Worm (Caenorhabditis elegans) whole organism, young adult: ENCODE data around the gene Y57G11C.42.
A peak's percentile ranks its signal among the peaks of the same experiment; 100 is the strongest.

Source experiments
- B0019.2 ChIP-seq: fragments of 200-800 bp; sonication (Bioruptor generic); conservative IDR thresholded peaks from 2 replicates; pipeline ENCODE4 v1.3.6; 2022; ENCODE audit warnings: missing genetic modification reagents, missing genetic modification characterization, missing compliant biosample characterization
- B0261.1 ChIP-seq: sonication (generic microtip); optimal IDR thresholded peaks from 2 replicates; lab custom pipeline; 2016; ENCODE audit warnings: mild to moderate bottlenecking, missing genetic modification characterization, moderate library complexity, missing compliant biosample characterization
- C06A6.2 ChIP-seq: fragments of 200-800 bp; sonication (Bioruptor generic); conservative IDR thresholded peaks from 2 replicates; pipeline ENCODE4 v1.3.6; 2022; ENCODE audit warnings: missing genetic modification characterization, missing compliant biosample characterization
- F37B4.10 ChIP-seq: fragments of 200-800 bp; sonication (Bioruptor generic); IDR thresholded peaks from 2 replicates; pipeline ENCODE4 v1.3.6; 2022; ENCODE audit warnings: missing genetic modification characterization, missing compliant biosample characterization
- F57A8.1 ChIP-seq: fragments of 200-800 bp; sonication (Bioruptor generic); optimal IDR thresholded peaks from 2 replicates; lab custom pipeline; 2018; ENCODE audit warnings: mild to moderate bottlenecking, missing genetic modification characterization, moderate library complexity, missing compliant biosample characterization
- T07F8.4 ChIP-seq: sonication (generic microtip); optimal IDR thresholded peaks from 2 replicates; lab custom pipeline; 2016; ENCODE audit warnings: mild to moderate bottlenecking, missing genetic modification characterization, moderate library complexity, missing compliant biosample characterization
- Y53G8AR.9 ChIP-seq: fragments of 200-800 bp; sonication (Bioruptor generic); conservative IDR thresholded peaks from 2 replicates; pipeline ENCODE4 v1.3.6; 2022; ENCODE audit warnings: missing genetic modification reagents, missing genetic modification characterization, missing compliant biosample characterization
- akir-1 ChIP-seq: fragments of 200-800 bp; sonication (Bioruptor generic); optimal IDR thresholded peaks from 2 replicates; lab custom pipeline; 2018; ENCODE audit warnings: mild to moderate bottlenecking, missing genetic modification characterization, moderate library complexity, missing compliant biosample characterization
- ama-1 ChIP-seq, 3 experiments: fragments of 150-350 bp in 1 of 3; sonication (generic microtip) in 2 of 3; optimal IDR thresholded peaks; 2 replicates each; lab custom pipeline; 2014 to 2018; ENCODE audit warnings: missing biosample characterization in 2 of 3, missing genetic modification characterization in 2 of 3, missing genetic modification reagents in 2 of 3
- athp-1 ChIP-seq: sonication (generic microtip); optimal IDR thresholded peaks from 2 replicates; lab custom pipeline; 2017; ENCODE audit warnings: mild to moderate bottlenecking, missing genetic modification characterization, missing compliant biosample characterization
- attf-3 ChIP-seq: fragments of 200-800 bp; sonication (Bioruptor generic); conservative IDR thresholded peaks from 2 replicates; pipeline ENCODE4 v1.3.6; 2022; ENCODE audit warnings: missing genetic modification reagents, missing genetic modification characterization, missing compliant biosample characterization
- attf-5 ChIP-seq: fragments of 200-800 bp; sonication (Bioruptor generic); optimal IDR thresholded peaks from 2 replicates; lab custom pipeline; 2018; ENCODE audit warnings: mild to moderate bottlenecking, missing genetic modification characterization, missing compliant biosample characterization
- bed-1 ChIP-seq: fragments of 200-800 bp; sonication (Bioruptor generic); IDR thresholded peaks from 2 replicates; pipeline ENCODE4 v1.3.6; 2022; ENCODE audit warnings: missing genetic modification reagents, missing genetic modification characterization, missing compliant biosample characterization
- bed-2 ChIP-seq: fragments of 200-800 bp; sonication (Bioruptor generic); IDR thresholded peaks from 2 replicates; pipeline ENCODE4 v1.3.6; 2022; ENCODE audit warnings: missing genetic modification reagents, missing genetic modification characterization, missing compliant biosample characterization
- cebp-2 ChIP-seq: fragments of 200-800 bp; sonication (Bioruptor generic); IDR thresholded peaks from 2 replicates; pipeline ENCODE4 v1.3.6; 2022; ENCODE audit warnings: missing genetic modification characterization, missing compliant biosample characterization
- ceh-100 ChIP-seq: fragments of 200-800 bp; sonication (Bioruptor generic); IDR thresholded peaks from 2 replicates; pipeline ENCODE4 v1.3.6; 2022; ENCODE audit warnings: missing genetic modification reagents, missing genetic modification characterization, missing compliant biosample characterization
- ceh-27 ChIP-seq: fragments of 200-800 bp; sonication (Bioruptor generic); optimal IDR thresholded peaks from 2 replicates; lab custom pipeline; 2018; ENCODE audit warnings: mild to moderate bottlenecking, missing genetic modification characterization, moderate library complexity, missing compliant biosample characterization
- chd-7 ChIP-seq: sonication (generic microtip); optimal IDR thresholded peaks from 2 replicates; lab custom pipeline; 2016; ENCODE audit warnings: mild to moderate bottlenecking, missing genetic modification characterization, moderate library complexity, missing compliant biosample characterization
- die-1 ChIP-seq: sonication (generic microtip); optimal IDR thresholded peaks from 2 replicates; lab custom pipeline; 2016; ENCODE audit warnings: missing genotype, mild to moderate bottlenecking, missing genetic modification characterization, missing compliant biosample characterization
- efl-1 ChIP-seq: fragments of 150-350 bp; optimal IDR thresholded peaks from 2 replicates; lab custom pipeline; 2014; ENCODE audit warnings: missing biosample characterization, missing genetic modification reagents, missing genetic modification characterization
- egrh-3 ChIP-seq: fragments of 200-800 bp; sonication (Bioruptor generic); IDR thresholded peaks from 2 replicates; pipeline ENCODE4 v1.3.6; 2022; ENCODE audit warnings: missing genetic modification reagents, missing genetic modification characterization, missing compliant biosample characterization
- hmg-1.2 ChIP-seq: fragments of 200-800 bp; sonication (Bioruptor generic); IDR thresholded peaks from 2 replicates; pipeline ENCODE4 v1.3.6; 2022; ENCODE audit warnings: missing genetic modification reagents, missing genetic modification characterization, missing compliant biosample characterization
- hrde-1 ChIP-seq: sonication (generic microtip); optimal IDR thresholded peaks from 2 replicates; lab custom pipeline; 2016; ENCODE audit warnings: missing genetic modification characterization, mild to moderate bottlenecking, missing compliant biosample characterization, moderate library complexity, missing genotype, missing genetic modification reagents, borderline replicate concordance
- let-526 ChIP-seq: fragments of 200-800 bp; sonication (Bioruptor generic); IDR thresholded peaks from 2 replicates; pipeline ENCODE4 v1.3.6; 2022; ENCODE audit warnings: missing genetic modification reagents, missing genetic modification characterization, missing compliant biosample characterization
- lsl-1 ChIP-seq: fragments of 200-800 bp; sonication (Bioruptor generic); optimal IDR thresholded peaks from 2 replicates; lab custom pipeline; 2018; ENCODE audit warnings: mild to moderate bottlenecking, missing genetic modification characterization, moderate library complexity, missing compliant biosample characterization
- madf-10 ChIP-seq: sonication (generic microtip); optimal IDR thresholded peaks from 2 replicates; lab custom pipeline; 2016; ENCODE audit warnings: mild to moderate bottlenecking, missing genetic modification characterization, missing compliant biosample characterization
- madf-3 ChIP-seq: fragments of 200-800 bp; sonication (Bioruptor generic); IDR thresholded peaks from 2 replicates; pipeline ENCODE4 v1.3.6; 2022; ENCODE audit warnings: missing genetic modification reagents, missing genetic modification characterization, missing compliant biosample characterization
- madf-8 ChIP-seq: fragments of 200-800 bp; sonication (Bioruptor generic); conservative IDR thresholded peaks from 2 replicates; pipeline ENCODE4 v1.3.6; 2022; ENCODE audit warnings: missing genetic modification reagents, missing genetic modification characterization, missing compliant biosample characterization
- mcd-1 ChIP-seq: fragments of 200-800 bp; sonication (Bioruptor generic); IDR thresholded peaks from 2 replicates; pipeline ENCODE4 v1.3.6; 2022; ENCODE audit warnings: missing genetic modification reagents, missing genetic modification characterization, missing compliant biosample characterization
- mel-28 ChIP-seq: sonication (generic microtip); optimal IDR thresholded peaks from 2 replicates; lab custom pipeline; 2016; ENCODE audit warnings: borderline replicate concordance, mild to moderate bottlenecking, missing genetic modification characterization, missing compliant biosample characterization
- mxl-1 ChIP-seq: sonication (generic microtip); optimal IDR thresholded peaks from 2 replicates; lab custom pipeline; 2016; ENCODE audit warnings: missing genetic modification characterization, missing compliant biosample characterization
- nfya-2 ChIP-seq: fragments of 200-800 bp; sonication (Bioruptor generic); IDR thresholded peaks from 2 replicates; pipeline ENCODE4 v1.3.6; 2022; ENCODE audit warnings: missing genetic modification reagents, missing genetic modification characterization, missing compliant biosample characterization
- nfyb-1 ChIP-seq: fragments of 200-800 bp; sonication (Bioruptor generic); IDR thresholded peaks from 2 replicates; pipeline ENCODE4 v1.3.6; 2022; ENCODE audit warnings: missing genetic modification reagents, missing genetic modification characterization, missing compliant biosample characterization
- nhr-27 ChIP-seq: fragments of 200-800 bp; sonication (Bioruptor generic); optimal IDR thresholded peaks from 2 replicates; lab custom pipeline; 2018; ENCODE audit warnings: mild to moderate bottlenecking, missing genetic modification characterization, moderate library complexity, missing compliant biosample characterization
- rpc-1 ChIP-seq, 2 experiments: fragments of 150-350 bp in 1 of 2; sonication (generic microtip) in 1 of 2; optimal IDR thresholded peaks; 2 replicates each; lab custom pipeline; 2014 to 2018; ENCODE audit warnings: missing biosample characterization in 1 of 2, missing genetic modification characterization in 1 of 2, missing genetic modification reagents in 1 of 2, missing genotype in 1 of 2
- sea-2 ChIP-seq: fragments of 200-800 bp; sonication (Bioruptor generic); IDR thresholded peaks from 2 replicates; pipeline ENCODE4 v1.3.6; 2022; ENCODE audit warnings: missing genetic modification characterization, missing compliant biosample characterization
- snpc-1.1 ChIP-seq: sonication (generic microtip); optimal IDR thresholded peaks from 2 replicates; lab custom pipeline; 2017; ENCODE audit warnings: missing genetic modification characterization, mild to moderate bottlenecking, missing compliant biosample characterization, antibody characterized with exemption, moderate library complexity, missing genotype, missing genetic modification reagents; ENCODE audit not compliant: insufficient read depth
- somi-1 ChIP-seq: fragments of 200-800 bp; sonication (Bioruptor generic); optimal IDR thresholded peaks from 2 replicates; lab custom pipeline; 2018; ENCODE audit warnings: mild to moderate bottlenecking, missing genetic modification characterization, missing compliant biosample characterization
- sptf-2 ChIP-seq: fragments of 200-800 bp; sonication (Bioruptor generic); optimal IDR thresholded peaks from 2 replicates; lab custom pipeline; 2018; ENCODE audit warnings: mild to moderate bottlenecking, missing genetic modification characterization, missing compliant biosample characterization
- tbp1 ChIP-seq: fragments of 200-800 bp; sonication (Bioruptor generic); optimal IDR thresholded peaks from 2 replicates; lab custom pipeline; 2018; ENCODE audit warnings: mild to moderate bottlenecking, missing genetic modification characterization, missing compliant biosample characterization
- tbx-9 ChIP-seq: sonication (generic microtip); optimal IDR thresholded peaks from 2 replicates; lab custom pipeline; 2016; ENCODE audit warnings: borderline replicate concordance, missing genetic modification characterization, inconsistent platforms, missing compliant biosample characterization
- tlf-1 ChIP-seq: fragments of 200-800 bp; sonication (Bioruptor generic); optimal IDR thresholded peaks from 2 replicates; lab custom pipeline; 2018; ENCODE audit warnings: mild to moderate bottlenecking, missing genetic modification characterization, missing compliant biosample characterization
- xnd-1 ChIP-seq: sonication (generic microtip); optimal IDR thresholded peaks from 2 replicates; lab custom pipeline; 2016; ENCODE audit warnings: missing genotype, missing genetic modification reagents, missing genetic modification characterization, missing compliant biosample characterization
- zim-3 ChIP-seq: sonication (generic microtip); optimal IDR thresholded peaks from 2 replicates; lab custom pipeline; 2017; ENCODE audit warnings: mild to moderate bottlenecking, missing genetic modification characterization, moderate library complexity, missing compliant biosample characterization
- ztf-18 ChIP-seq: sonication (generic microtip); optimal IDR thresholded peaks from 2 replicates; lab custom pipeline; 2016; ENCODE audit warnings: missing genotype, mild to moderate bottlenecking, missing genetic modification characterization, missing compliant biosample characterization
- ztf-22 ChIP-seq: fragments of 200-800 bp; sonication (Bioruptor generic); optimal IDR thresholded peaks from 2 replicates; lab custom pipeline; 2018; ENCODE audit warnings: mild to moderate bottlenecking, missing genetic modification characterization, moderate library complexity, missing compliant biosample characterization
- ztf-25 ChIP-seq: fragments of 200-800 bp; sonication (Bioruptor generic); IDR thresholded peaks from 2 replicates; pipeline ENCODE4 v1.3.6; 2022; ENCODE audit warnings: missing genetic modification reagents, missing genetic modification characterization, missing compliant biosample characterization
- ztf-6 ChIP-seq: fragments of 200-800 bp; sonication (Bioruptor generic); IDR thresholded peaks from 2 replicates; pipeline ENCODE4 v1.3.6; 2022; ENCODE audit warnings: missing genetic modification reagents, missing genetic modification characterization, missing compliant biosample characterization

The Y57G11C.42 gene

DNA sequence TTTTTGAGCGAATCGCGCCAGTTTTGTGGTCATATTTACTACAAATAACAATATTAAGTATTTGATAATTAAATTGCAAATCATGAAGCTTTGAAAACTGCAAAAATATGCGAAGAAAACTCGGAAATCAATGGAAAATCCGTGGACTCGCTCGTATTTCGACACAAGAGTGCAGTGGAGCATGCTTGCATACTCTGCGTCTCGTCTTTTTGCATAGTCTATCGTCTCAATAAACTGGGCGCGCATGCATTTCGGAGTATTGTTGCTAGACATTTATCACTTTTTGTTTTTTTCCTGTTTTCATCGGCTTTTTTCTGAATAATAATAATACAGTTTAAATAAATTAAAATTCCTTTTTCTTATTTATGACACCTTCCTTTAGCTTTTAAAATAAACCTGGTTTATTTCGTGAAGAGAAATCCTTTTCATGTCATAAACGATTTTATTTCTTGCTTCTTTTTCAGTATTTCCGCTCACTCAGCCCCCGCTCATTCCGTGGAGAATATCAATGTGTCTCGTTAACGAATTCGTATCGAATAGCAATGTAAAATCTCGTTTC is 39.4 kb downstream of the Y57G11C.42 start, which contains the start of the genes mrps-7 and Y57G11C.3 (continued):
- TF ChIP-seq attf-5 (GFP tag; lab: Kevin White, UChicago) (peak; percentile 79), zim-3 (tag; lab: Kevin White, UChicago) (no peak), ceh-100 (GFP tag; lab: Robert Waterston, UW) (no peak; the same call in 1 of the 2 replicates), bed-1 (GFP tag; lab: Robert Waterston, UW) (no peak), tbp1 (GFP tag; lab: Kevin White, UChicago) (peak; percentile 72), ceh-27 (GFP tag; lab: Kevin White, UChicago) (peak; percentile 74), F37B4.10 (GFP tag; lab: Robert Waterston, UW) (no peak), Y53G8AR.9 (GFP tag; lab: Robert Waterston, UW) (no peak; the same call in 1 of the 2 replicates), tbx-9 (tag; lab: Kevin White, UChicago) (no peak), cebp-2 (no peak), nfya-2 (GFP tag; lab: Robert Waterston, UW) (no peak), madf-8 (GFP tag; lab: Robert Waterston, UW) (peak; percentile 56), let-526 (GFP tag; lab: Robert Waterston, UW) (no peak), hmg-1.2 (GFP tag; lab: Robert Waterston, UW) (peak; percentile 99), efl-1 (GFP tag; lab: Kevin White, UChicago) (peak; percentile 54), akir-1 (GFP tag; lab: Kevin White, UChicago) (no peak), ztf-6 (GFP tag; lab: Robert Waterston, UW) (no peak), lsl-1 (GFP tag; lab: Kevin White, UChicago) (peak; percentile 45), sptf-2 (no peak), die-1 (no peak), nfyb-1 (GFP tag; lab: Robert Waterston, UW) (peak; percentile 42; the same call in 1 of the 2 replicates), xnd-1 (tag; lab: Kevin White, UChicago) (peak; percentile 12), C06A6.2 (no peak), ztf-25 (GFP tag; lab: Robert Waterston, UW) (no peak), attf-3 (GFP tag; lab: Robert Waterston, UW) (peak; percentile 100), ama-1 (optimal IDR thresholded peaks at IDR 0.05; lab: Kevin White, UChicago) (peak; percentile 27), ama-1 (GFP tag; optimal IDR thresholded peaks at IDR 0.05; lab: Kevin White, UChicago) (no peak), ztf-18 (tag; lab: Kevin White, UChicago) (peak; percentile 58), egrh-3 (GFP tag; lab: Robert Waterston, UW) (no peak), somi-1 (no peak), F57A8.1 (no peak), T07F8.4 (no peak), tlf-1 (peak; percentile 20), B0019.2 (no peak), mxl-1 (tag; lab: Kevin White, UChicago) (no peak), bed-2 (no peak), rpc-1 (optimal IDR thresholded peaks at IDR 0.05; lab: Kevin White, UChicago) (no peak), rpc-1 (tag; optimal IDR thresholded peaks at IDR 0.05; lab: Kevin White, UChicago) (no peak), athp-1 (tag; lab: Kevin White, UChicago) (peak; percentile 30), mcd-1 (GFP tag; lab: Robert Waterston, UW) (peak; percentile 99), hrde-1 (tag; lab: Kevin White, UChicago) (no peak), madf-3 (GFP tag; lab: Robert Waterston, UW) (no peak), chd-7 (tag; lab: Kevin White, UChicago) (no peak), snpc-1.1 (tag; lab: Kevin White, UChicago) (peak; percentile 60), madf-10 (tag; lab: Kevin White, UChicago) (no peak), mel-28 (tag; lab: Kevin White, UChicago) (no peak), sea-2 (GFP tag; lab: Robert Waterston, UW) (no peak), nhr-27 (tag; lab: Kevin White, UChicago) (no peak), B0261.1 (tag; lab: Kevin White, UChicago) (no peak), ztf-22 (no peak)
